Worm (Caenorhabditis elegans) whole organism, mixed stage, embryonic: ENCODE results near the gene nhr-135.

Experiments used
- cnd-1 ChIP-seq: fragments of 200-800 bp; sonication (Bioruptor generic); optimal IDR thresholded peaks from 2 replicates; lab custom pipeline; 2018; ENCODE audit warnings: mild to moderate bottlenecking, missing genetic modification characterization, missing compliant biosample characterization
- mep-1 ChIP-seq: fragments of 150-350 bp; optimal IDR thresholded peaks from 2 replicates; lab custom pipeline; 2017; ENCODE audit warnings: missing biosample characterization, missing genetic modification reagents, missing genetic modification characterization, inconsistent platforms
- nhr-28 ChIP-seq: fragments of 150-350 bp; optimal IDR thresholded peaks from 2 replicates; lab custom pipeline; 2014; ENCODE audit warnings: missing biosample characterization, missing genetic modification characterization
- nhr-76 ChIP-seq: sonication (generic microtip); optimal IDR thresholded peaks from 2 replicates; lab custom pipeline; 2017; ENCODE audit warnings: missing biosample characterization, missing genetic modification characterization
- pha-4 ChIP-seq: fragments of 150-350 bp; optimal IDR thresholded peaks from 2 replicates; lab custom pipeline; 2018; ENCODE audit warnings: missing biosample characterization, missing genetic modification reagents, missing genetic modification characterization

DNA sequence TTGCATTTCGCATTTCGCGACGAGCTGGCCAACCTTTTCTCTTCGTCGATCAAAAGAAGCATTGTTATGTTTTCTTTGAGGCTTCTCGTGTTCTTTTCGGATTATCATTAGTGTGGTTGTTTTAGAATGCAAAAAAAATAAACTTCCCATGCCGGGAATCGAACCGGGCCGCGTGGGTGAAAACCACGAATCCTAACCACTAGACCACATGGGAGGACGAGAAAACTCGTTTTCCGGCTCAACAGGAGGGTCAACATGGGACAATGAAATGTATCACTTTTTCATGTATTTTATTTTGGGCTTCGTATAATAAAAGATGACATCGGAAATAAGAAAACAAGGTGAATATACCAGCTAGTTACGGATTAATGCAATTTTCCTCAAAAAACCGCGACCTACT is 24.0 kb downstream of the nhr-135 start:
- TF ChIP-seq pha-4 (tag; lab: Kevin White, UChicago) (no peak), cnd-1 (tag; lab: Kevin White, UChicago) (no peak), nhr-28 (tag; lab: Kevin White, UChicago) (no peak), nhr-76 (tag; lab: Kevin White, UChicago) (no peak), mep-1 (no peak)
